Fruit fly (Drosophila melanogaster) whole organism, embryonic: ENCODE measurements around the gene CG11726.

Source experiments
- Abd-B ChIP-seq: fragments of 200-800 bp; sonication (Bioruptor generic); optimal IDR thresholded peaks from 2 replicates; lab custom pipeline; 2018; ENCODE audit warnings: missing biosample characterization, mild to moderate bottlenecking, missing genetic modification characterization, moderate library complexity
- Ada2b ChIP-seq: fragments of 200-800 bp; sonication (Bioruptor generic); IDR thresholded peaks from 2 replicates; pipeline ENCODE4 v1.3.6; 2022; ENCODE audit warnings: missing biosample characterization, missing genetic modification characterization
- Adf1 ChIP-seq: fragments of 200-800 bp; sonication (Bioruptor generic); IDR thresholded peaks from 2 replicates; pipeline ENCODE4 v1.3.6; 2022; ENCODE audit warnings: missing biosample characterization, missing genetic modification characterization
- B-H2 ChIP-seq: fragments of 200-800 bp; sonication (Bioruptor generic); optimal IDR thresholded peaks from 2 replicates; lab custom pipeline; 2018; ENCODE audit warnings: missing biosample characterization, mild to moderate bottlenecking, missing genetic modification characterization
- CG1024 ChIP-seq: fragments of 200-800 bp; sonication (Bioruptor generic); IDR thresholded peaks from 2 replicates; pipeline ENCODE4 v1.3.6; 2022; ENCODE audit warnings: missing biosample characterization, missing genetic modification characterization
- CG10321 ChIP-seq: fragments of 200-800 bp; sonication (Bioruptor generic); IDR thresholded peaks from 2 replicates; pipeline ENCODE4 v1.3.6; 2022; ENCODE audit warnings: missing biosample characterization, missing genetic modification characterization
- CG10543 ChIP-seq: fragments of 200-800 bp; sonication (Bioruptor generic); optimal IDR thresholded peaks from 3 replicates; lab custom pipeline; 2017; ENCODE audit warnings: missing biosample characterization, mild to moderate bottlenecking, missing genetic modification characterization, moderate library complexity
- CG12071 ChIP-seq: fragments of 200-800 bp; sonication (Bioruptor generic); optimal IDR thresholded peaks from 3 replicates; lab custom pipeline; 2018; ENCODE audit warnings: missing biosample characterization, mild to moderate bottlenecking, missing genetic modification characterization
- CG12219 ChIP-seq: fragments of 200-800 bp; sonication (Bioruptor generic); optimal IDR thresholded peaks from 3 replicates; lab custom pipeline; 2018; ENCODE audit warnings: missing biosample characterization, mild to moderate bottlenecking, missing genetic modification characterization
- CG1233 ChIP-seq: fragments of 200-800 bp; sonication (Bioruptor generic); optimal IDR thresholded peaks from 4 replicates; lab custom pipeline; 2018; ENCODE audit warnings: missing biosample characterization, mild to moderate bottlenecking, missing genetic modification characterization
- CG13296 ChIP-seq: fragments of 200-800 bp; sonication (Bioruptor generic); optimal IDR thresholded peaks from 3 replicates; lab custom pipeline; 2018; ENCODE audit warnings: missing biosample characterization, mild to moderate bottlenecking, missing genetic modification characterization
- CG13894 ChIP-seq: fragments of 200-800 bp; sonication (Bioruptor generic); optimal IDR thresholded peaks from 3 replicates; lab custom pipeline; 2018; ENCODE audit warnings: missing biosample characterization, mild to moderate bottlenecking, missing genetic modification characterization, moderate library complexity
- CG15073 ChIP-seq: fragments of 200-800 bp; sonication (Bioruptor generic); optimal IDR thresholded peaks from 2 replicates; lab custom pipeline; 2016; ENCODE audit warnings: missing biosample characterization, missing genetic modification characterization
- CG33213 ChIP-seq: fragments of 200-800 bp; sonication (Bioruptor generic); optimal IDR thresholded peaks from 3 replicates; lab custom pipeline; 2016; ENCODE audit warnings: missing biosample characterization, missing genetic modification characterization
- CG4707 ChIP-seq: fragments of 200-800 bp; sonication (Bioruptor generic); optimal IDR thresholded peaks from 2 replicates; lab custom pipeline; 2018; ENCODE audit warnings: missing biosample characterization, mild to moderate bottlenecking, missing genetic modification characterization, moderate library complexity
- CG5953 ChIP-seq: fragments of 200-800 bp; sonication (Bioruptor generic); IDR thresholded peaks from 2 replicates; pipeline ENCODE4 v1.3.6; 2022; ENCODE audit warnings: missing biosample characterization, missing genetic modification characterization
- CG6765 ChIP-seq: fragments of 200-800 bp; sonication (Bioruptor generic); optimal IDR thresholded peaks from 3 replicates; lab custom pipeline; 2017; ENCODE audit warnings: missing biosample characterization, mild to moderate bottlenecking, missing genetic modification characterization
- CG8281 ChIP-seq: fragments of 200-800 bp; sonication (Bioruptor generic); optimal IDR thresholded peaks from 2 replicates; lab custom pipeline; 2018; ENCODE audit warnings: missing biosample characterization, mild to moderate bottlenecking, missing genetic modification characterization, moderate library complexity
- CG9817 ChIP-seq: fragments of 200-800 bp; sonication (Bioruptor generic); optimal IDR thresholded peaks from 2 replicates; lab custom pipeline; 2018; ENCODE audit warnings: missing biosample characterization, mild to moderate bottlenecking, missing genetic modification characterization, moderate library complexity
- CTCF ChIP-seq: fragments of 200-800 bp; sonication (Bioruptor generic); optimal IDR thresholded peaks from 2 replicates; lab custom pipeline; 2017; ENCODE audit warnings: missing biosample characterization, mild to moderate bottlenecking, missing genetic modification characterization, moderate library complexity
- Chrac-16 ChIP-seq: fragments of 200-800 bp; sonication (Bioruptor generic); optimal IDR thresholded peaks from 3 replicates; lab custom pipeline; 2016; ENCODE audit warnings: missing biosample characterization, missing genetic modification characterization
- CkIIα-i1 ChIP-seq: fragments of 200-800 bp; sonication (Bioruptor generic); IDR thresholded peaks from 2 replicates; pipeline ENCODE4 v1.3.6; 2022; ENCODE audit warnings: missing biosample characterization, missing genetic modification characterization
- Dad ChIP-seq: fragments of 200-800 bp; sonication (Bioruptor generic); optimal IDR thresholded peaks from 3 replicates; lab custom pipeline; 2016; ENCODE audit warnings: missing biosample characterization, missing genetic modification characterization
- Dip3 ChIP-seq: fragments of 200-800 bp; sonication (Bioruptor generic); optimal IDR thresholded peaks from 3 replicates; lab custom pipeline; 2016; ENCODE audit warnings: missing biosample characterization, missing genetic modification characterization
- Gug ChIP-seq: fragments of 200-800 bp; sonication (Bioruptor generic); IDR thresholded peaks from 4 replicates; pipeline ENCODE4 v1.3.6; 2022; ENCODE audit warnings: missing biosample characterization, missing genetic modification characterization
- Hand ChIP-seq: fragments of 200-800 bp; sonication (Bioruptor generic); optimal IDR thresholded peaks from 2 replicates; lab custom pipeline; 2017; ENCODE audit warnings: mild to moderate bottlenecking, missing biosample characterization, missing genetic modification reagents, missing genetic modification characterization
- Hmr ChIP-seq: fragments of 200-800 bp; sonication (Bioruptor generic); optimal IDR thresholded peaks from 3 replicates; lab custom pipeline; 2017; ENCODE audit warnings: mild to moderate bottlenecking, missing biosample characterization, missing genetic modification reagents, missing genetic modification characterization
- Hr51 ChIP-seq, 2 experiments: fragments of 200-800 bp; sonication (Bioruptor generic); optimal IDR thresholded peaks; 2 replicates in 1 of 2; 3 replicates in 1 of 2; lab custom pipeline; 2016 to 2018; ENCODE audit warnings: missing biosample characterization in 2 of 2, missing genetic modification characterization in 2 of 2, mild to moderate bottlenecking in 1 of 2, moderate library complexity in 1 of 2
- Spps ChIP-seq: fragments of 200-800 bp; sonication (Bioruptor generic); optimal IDR thresholded peaks from 2 replicates; lab custom pipeline; 2018; ENCODE audit warnings: missing biosample characterization, mild to moderate bottlenecking, missing genetic modification characterization
- Sry-δ ChIP-seq: fragments of 200-800 bp; sonication (Bioruptor generic); optimal IDR thresholded peaks from 2 replicates; lab custom pipeline; 2016; ENCODE audit warnings: missing biosample characterization, missing genetic modification characterization
- Usf ChIP-seq: fragments of 200-800 bp; sonication (Bioruptor generic); optimal IDR thresholded peaks from 2 replicates; lab custom pipeline; 2017; ENCODE audit warnings: missing genotype, missing biosample characterization, missing genetic modification characterization
- YL-1 ChIP-seq: fragments of 200-800 bp; sonication (Bioruptor generic); optimal IDR thresholded peaks from 3 replicates; lab custom pipeline; 2017; ENCODE audit warnings: missing biosample characterization, mild to moderate bottlenecking, missing genetic modification characterization
- chif ChIP-seq, 2 experiments: fragments of 200-800 bp; sonication (Bioruptor generic); optimal IDR thresholded peaks; 3 replicates each; lab custom pipeline; 2016; ENCODE audit warnings: missing biosample characterization in 2 of 2, missing genetic modification characterization in 2 of 2
- chinmo ChIP-seq: fragments of 200-800 bp; sonication (Bioruptor generic); IDR thresholded peaks from 4 replicates; pipeline ENCODE4 v1.3.6; 2022; ENCODE audit warnings: missing biosample characterization, missing genetic modification characterization; ENCODE audit not compliant: partially characterized antibody
- corto ChIP-seq: fragments of 200-800 bp; sonication (Bioruptor generic); optimal IDR thresholded peaks from 2 replicates; lab custom pipeline; 2016; ENCODE audit warnings: missing biosample characterization, mild to moderate bottlenecking, missing genetic modification characterization, moderate library complexity
- dimm ChIP-seq: fragments of 200-800 bp; sonication (Bioruptor generic); IDR thresholded peaks from 2 replicates; pipeline ENCODE4 v1.3.6; 2022; ENCODE audit warnings: missing biosample characterization, missing genetic modification characterization
- dmrt99B ChIP-seq: fragments of 200-800 bp; sonication (Bioruptor generic); optimal IDR thresholded peaks from 2 replicates; lab custom pipeline; 2018; ENCODE audit warnings: missing biosample characterization, mild to moderate bottlenecking, missing genetic modification characterization, moderate library complexity
- fd102C ChIP-seq: fragments of 200-800 bp; sonication (Bioruptor generic); optimal IDR thresholded peaks from 2 replicates; lab custom pipeline; 2018; ENCODE audit warnings: missing biosample characterization, mild to moderate bottlenecking, missing genetic modification characterization, moderate library complexity
- fu2 ChIP-seq: fragments of 200-800 bp; sonication (Bioruptor generic); optimal IDR thresholded peaks from 2 replicates; lab custom pipeline; 2016; ENCODE audit warnings: missing biosample characterization, missing genetic modification characterization
- gcm2 ChIP-seq: fragments of 200-800 bp; sonication (Bioruptor generic); optimal IDR thresholded peaks from 2 replicates; lab custom pipeline; 2016; ENCODE audit warnings: missing biosample characterization, missing genetic modification characterization
- gem ChIP-seq: fragments of 200-800 bp; sonication (Bioruptor generic); optimal IDR thresholded peaks from 2 replicates; lab custom pipeline; 2019; ENCODE audit warnings: missing biosample characterization, mild to moderate bottlenecking, missing genetic modification characterization, moderate library complexity
- gt ChIP-seq: fragments of 200-800 bp; sonication (Bioruptor generic); IDR thresholded peaks from 2 replicates; pipeline ENCODE4 v1.3.6; 2022; ENCODE audit warnings: missing biosample characterization, missing genetic modification characterization
- kay ChIP-seq: fragments of 200-800 bp; sonication (Bioruptor generic); optimal IDR thresholded peaks from 2 replicates; lab custom pipeline; 2016; ENCODE audit warnings: missing biosample characterization, missing genetic modification characterization
- seq ChIP-seq: fragments of 200-800 bp; sonication (Bioruptor generic); IDR thresholded peaks from 2 replicates; pipeline ENCODE4 v1.3.6; 2022; ENCODE audit warnings: missing biosample characterization, missing genetic modification characterization
- sna ChIP-seq: fragments of 200-800 bp; sonication (Bioruptor generic); IDR thresholded peaks from 2 replicates; pipeline ENCODE4 v1.3.6; 2022; ENCODE audit warnings: missing biosample characterization, missing genetic modification characterization; ENCODE audit not compliant: partially characterized antibody
- tap ChIP-seq: fragments of 200-800 bp; optimal IDR thresholded peaks from 3 replicates; lab custom pipeline; 2019; ENCODE audit warnings: missing biosample characterization, mild to moderate bottlenecking, missing genetic modification characterization, moderate library complexity
- unpg ChIP-seq: fragments of 200-800 bp; sonication (Bioruptor generic); optimal IDR thresholded peaks from 3 replicates; lab custom pipeline; 2018; ENCODE audit warnings: missing biosample characterization, mild to moderate bottlenecking, missing genetic modification characterization, moderate library complexity
- yki ChIP-seq: fragments of >200 bp; optimal IDR thresholded peaks from 3 replicates; lab custom pipeline; 2018
- zen ChIP-seq: fragments of 200-800 bp; sonication (Bioruptor generic); optimal IDR thresholded peaks from 3 replicates; lab custom pipeline; 2018; ENCODE audit warnings: missing biosample characterization, mild to moderate bottlenecking, missing genetic modification characterization, moderate library complexity

The CG11726 gene

DNA sequence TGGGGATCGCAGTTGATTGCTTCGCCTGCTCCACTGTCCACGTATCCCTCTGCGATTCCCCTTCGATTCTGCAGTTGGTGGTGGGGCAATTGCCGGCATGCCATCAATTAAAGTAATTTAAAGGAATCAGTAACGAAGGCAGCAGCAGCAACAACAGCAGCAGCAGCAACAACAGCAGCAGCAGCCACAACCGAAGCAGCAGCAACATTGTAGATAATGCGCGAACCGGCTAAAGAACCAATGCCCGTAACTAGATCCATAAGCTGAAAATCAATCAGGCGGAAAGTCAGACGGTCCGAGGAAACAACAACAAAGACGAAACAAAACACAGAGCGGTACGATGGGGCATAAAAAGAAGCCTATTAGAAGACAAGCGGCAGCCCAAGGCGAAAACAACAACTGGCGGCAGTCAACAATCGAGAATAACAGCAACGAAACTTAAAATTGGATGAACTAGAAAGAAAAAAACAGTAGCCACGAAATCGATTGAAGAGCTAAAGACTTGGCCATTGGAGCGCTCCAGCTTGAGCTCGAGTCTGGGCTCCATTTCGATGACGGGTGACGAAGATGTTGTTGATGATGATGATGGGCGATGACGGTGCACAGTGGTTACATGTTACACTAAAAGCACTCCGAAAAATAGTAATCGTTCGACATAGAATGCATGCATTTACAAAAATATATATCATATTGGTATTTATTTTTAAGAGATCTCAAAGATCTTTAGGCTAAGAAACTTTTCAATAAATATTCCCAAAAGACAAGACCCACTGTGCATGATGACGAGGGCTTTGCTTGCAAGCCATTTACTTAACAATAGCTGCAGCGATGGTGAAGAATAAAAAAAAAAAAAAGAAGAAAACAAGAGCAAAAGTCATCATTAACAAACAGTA, 11.1 kb downstream of the CG11726 start (continued):
- TF ChIP-seq gt (GFP tag; lab: Robert Waterston, UW) (peak; percentile 89), CTCF (peak; percentile 54), CG6765 (peak; percentile 78), CG12219 (GFP tag; lab: Kevin White, UChicago) (peak; percentile 96), Usf (GFP tag; lab: Kevin White, UChicago) (peak; percentile 86), yki (lab: Kevin White, UChicago) (no peak), CkIIα-i1 (GFP tag; lab: Robert Waterston, UW) (peak; percentile 37; the same call in 1 of the 2 replicates), Gug (GFP tag; lab: Robert Waterston, UW) (peak; percentile 82; the same call in 3 of the 4 replicates), corto (peak; percentile 76), Dip3 (GFP tag; lab: Kevin White, UChicago) (peak; percentile 84), CG10543 (GFP tag; lab: Kevin White, UChicago) (peak; percentile 65), Hmr (GFP tag; lab: Kevin White, UChicago) (peak; percentile 80), gcm2 (peak; percentile 83), CG1233 (GFP tag; lab: Kevin White, UChicago) (peak; percentile 93), gem (tag; lab: Kevin White, UChicago) (peak; percentile 96), chif (GFP tag; optimal IDR thresholded peaks at IDR 0.05; lab: Kevin White, UChicago) (peak; percentile 95 to 97), CG1024 (GFP tag; lab: Robert Waterston, UW) (peak; percentile 90), chinmo (GFP tag; lab: Robert Waterston, UW) (0 out of 4 replicates have a peak, but pooled peaks have one; percentile 55), Spps (tag; lab: Kevin White, UChicago) (peak; percentile 96), sna (GFP tag; lab: Robert Waterston, UW) (peak; percentile 48), Hand (peak; percentile 68), CG12071 (peak; percentile 81), B-H2 (GFP tag; lab: Kevin White, UChicago) (peak; percentile 73), fd102C (GFP tag; lab: Kevin White, UChicago) (no peak), CG9817 (tag; lab: Kevin White, UChicago) (peak; percentile 89), CG10321 (peak; percentile 75), CG33213 (GFP tag; lab: Kevin White, UChicago) (peak; percentile 77), Abd-B (GFP tag; lab: Kevin White, UChicago) (peak; percentile 71), seq (peak; percentile 95), Sry-δ (GFP tag; lab: Kevin White, UChicago) (peak; percentile 24), CG8281 (tag; lab: Kevin White, UChicago) (peak; percentile 85), fu2 (GFP tag; lab: Kevin White, UChicago) (peak; percentile 77), dmrt99B (tag; lab: Kevin White, UChicago) (peak; percentile 96), Chrac-16 (GFP tag; lab: Kevin White, UChicago) (peak; percentile 95), kay (peak; percentile 86), tap (peak; percentile 95), Adf1 (peak; percentile 26), CG5953 (peak; percentile 92), CG4707 (GFP tag; lab: Kevin White, UChicago) (peak; percentile 94), YL-1 (GFP tag; lab: Kevin White, UChicago) (peak; percentile 44), CG13894 (tag; lab: Kevin White, UChicago) (peak; percentile 85), Hr51 (GFP tag; optimal IDR thresholded peaks at IDR 0.05; lab: Kevin White, UChicago) (peak; percentile 93 to 96), Ada2b (peak; percentile 96), Dad (peak; percentile 90), CG13296 (peak; percentile 86), zen (tag; lab: Kevin White, UChicago) (peak; percentile 94), unpg (peak; percentile 96), CG15073 (GFP tag; lab: Kevin White, UChicago) (peak; percentile 84), dimm (GFP tag; lab: Robert Waterston, UW) (peak; percentile 93)
